Worm (Caenorhabditis elegans) whole organism, early embryonic: ENCODE measurements around the gene grd-8.

Experiments
- B0310.2 ChIP-seq: sonication (generic microtip); optimal IDR thresholded peaks from 2 replicates; lab custom pipeline; 2016; ENCODE audit warnings: mild to moderate bottlenecking, missing genetic modification characterization, missing compliant biosample characterization
- F13C5.2 ChIP-seq: sonication (generic microtip); optimal IDR thresholded peaks from 2 replicates; lab custom pipeline; 2017; ENCODE audit warnings: mild to moderate bottlenecking, missing genetic modification characterization, inconsistent platforms, missing compliant biosample characterization
- aly-1 ChIP-seq: sonication (generic microtip); optimal IDR thresholded peaks from 2 replicates; lab custom pipeline; 2016; ENCODE audit warnings: missing genetic modification characterization, missing compliant biosample characterization
- ama-1 ChIP-seq: fragments of 150-350 bp; optimal IDR thresholded peaks from 2 replicates; lab custom pipeline; 2014
- ceh-13 ChIP-seq: fragments of 200-800 bp; sonication (Bioruptor generic); optimal IDR thresholded peaks from 2 replicates; lab custom pipeline; 2018; ENCODE audit warnings: mild to moderate bottlenecking, missing genetic modification characterization, missing compliant biosample characterization
- flt-1 ChIP-seq: fragments of 200-800 bp; sonication (Bioruptor generic); IDR thresholded peaks from 2 replicates; pipeline ENCODE4 v1.3.6; 2022; ENCODE audit warnings: missing genetic modification characterization, missing compliant biosample characterization
- hnd-1 ChIP-seq: sonication (generic microtip); optimal IDR thresholded peaks from 2 replicates; lab custom pipeline; 2016; ENCODE audit warnings: missing genetic modification characterization, missing compliant biosample characterization
- pes-1 ChIP-seq: fragments of 200-800 bp; sonication (Bioruptor generic); IDR thresholded peaks from 2 replicates; pipeline ENCODE4 v1.3.6; 2022; ENCODE audit warnings: missing genetic modification reagents, missing genetic modification characterization, missing compliant biosample characterization
- tra-4 ChIP-seq: sonication (generic microtip); optimal IDR thresholded peaks from 2 replicates; lab custom pipeline; 2017; ENCODE audit warnings: missing genetic modification characterization, missing compliant biosample characterization

- TF ChIP-seq ama-1 (no peak), ceh-13 (GFP tag; lab: Kevin White, UChicago) (no peak), hnd-1 (tag; lab: Kevin White, UChicago) (no peak), B0310.2 (no peak), aly-1 (tag; lab: Kevin White, UChicago) (no peak), tra-4 (tag; lab: Kevin White, UChicago) (no peak), F13C5.2 (tag; lab: Kevin White, UChicago) (no peak), pes-1 (GFP tag; lab: Robert Waterston, UW) (no peak), flt-1 (GFP tag; lab: Robert Waterston, UW) (no peak)
These were observed 49.3 kb upstream of the grd-8 start, which contains the start of gene flp-21 for ce11 chrV:7793067-7793466.
